Worm (Caenorhabditis elegans) whole organism, early embryonic: ENCODE results near the gene ugt-53.

Experiments
- B0310.2 ChIP-seq: sonication (generic microtip); optimal IDR thresholded peaks from 2 replicates; lab custom pipeline; 2016; ENCODE audit warnings: mild to moderate bottlenecking, missing genetic modification characterization, missing compliant biosample characterization
- F13C5.2 ChIP-seq: sonication (generic microtip); optimal IDR thresholded peaks from 2 replicates; lab custom pipeline; 2017; ENCODE audit warnings: mild to moderate bottlenecking, missing genetic modification characterization, inconsistent platforms, missing compliant biosample characterization
- aly-1 ChIP-seq: sonication (generic microtip); optimal IDR thresholded peaks from 2 replicates; lab custom pipeline; 2016; ENCODE audit warnings: missing genetic modification characterization, missing compliant biosample characterization
- ama-1 ChIP-seq: fragments of 150-350 bp; optimal IDR thresholded peaks from 2 replicates; lab custom pipeline; 2014
- ceh-13 ChIP-seq: fragments of 200-800 bp; sonication (Bioruptor generic); optimal IDR thresholded peaks from 2 replicates; lab custom pipeline; 2018; ENCODE audit warnings: mild to moderate bottlenecking, missing genetic modification characterization, missing compliant biosample characterization
- ceh-36 ChIP-seq: sonication (generic microtip); optimal IDR thresholded peaks from 2 replicates; lab custom pipeline; 2016; ENCODE audit warnings: missing genetic modification characterization, inconsistent platforms, missing compliant biosample characterization
- ets-7 ChIP-seq: sonication (generic microtip); optimal IDR thresholded peaks from 2 replicates; lab custom pipeline; 2016; ENCODE audit warnings: missing genotype, missing genetic modification characterization, missing compliant biosample characterization
- flt-1 ChIP-seq: fragments of 200-800 bp; sonication (Bioruptor generic); IDR thresholded peaks from 2 replicates; pipeline ENCODE4 v1.3.6; 2022; ENCODE audit warnings: missing genetic modification characterization, missing compliant biosample characterization
- hmbx-1 ChIP-seq: sonication (generic microtip); optimal IDR thresholded peaks from 2 replicates; lab custom pipeline; 2016; ENCODE audit warnings: mild to moderate bottlenecking, missing genetic modification characterization, missing compliant biosample characterization
- hmg-4 ChIP-seq: fragments of 200-800 bp; sonication (Bioruptor generic); optimal IDR thresholded peaks from 2 replicates; lab custom pipeline; 2018; ENCODE audit warnings: mild to moderate bottlenecking, missing genetic modification characterization, missing compliant biosample characterization
- hnd-1 ChIP-seq: sonication (generic microtip); optimal IDR thresholded peaks from 2 replicates; lab custom pipeline; 2016; ENCODE audit warnings: missing genetic modification characterization, missing compliant biosample characterization
- pes-1 ChIP-seq: fragments of 200-800 bp; sonication (Bioruptor generic); IDR thresholded peaks from 2 replicates; pipeline ENCODE4 v1.3.6; 2022; ENCODE audit warnings: missing genetic modification reagents, missing genetic modification characterization, missing compliant biosample characterization
- scrt-1 ChIP-seq: fragments of 200-800 bp; sonication (Bioruptor generic); IDR thresholded peaks from 2 replicates; pipeline ENCODE4 v1.3.6; 2022; ENCODE audit warnings: missing genetic modification characterization, missing compliant biosample characterization
- sea-1 ChIP-seq: fragments of 200-800 bp; sonication (Bioruptor generic); conservative IDR thresholded peaks from 2 replicates; pipeline ENCODE4 v1.3.6; 2022; ENCODE audit warnings: missing genetic modification characterization, missing compliant biosample characterization
- tbx-11 ChIP-seq: fragments of 200-800 bp; sonication (Bioruptor generic); IDR thresholded peaks from 2 replicates; pipeline ENCODE4 v1.3.6; 2022; ENCODE audit warnings: missing genetic modification characterization, missing compliant biosample characterization
- tbx-37 ChIP-seq: fragments of 200-800 bp; sonication (Bioruptor generic); conservative IDR thresholded peaks from 2 replicates; pipeline ENCODE4 v1.3.6; 2022; ENCODE audit warnings: missing genetic modification reagents, missing genetic modification characterization, missing compliant biosample characterization
- tra-4 ChIP-seq: sonication (generic microtip); optimal IDR thresholded peaks from 2 replicates; lab custom pipeline; 2017; ENCODE audit warnings: missing genetic modification characterization, missing compliant biosample characterization

The ugt-53 gene

ce11 chrV:2849071-2849470, at the start of gene ugt-53:
ugt-53 (plus strand) TSS chrV:2849343.
- TF ChIP-seq ceh-13 (GFP tag; lab: Kevin White, UChicago) = no peak

- TF ChIP-seq tbx-11 = no peak
- TF ChIP-seq scrt-1 (GFP tag; lab: Robert Waterston, UW) = no peak
- no peak for TF ChIP-seq ceh-13 (GFP tag; lab: Kevin White, UChicago)
- TF ChIP-seq pes-1 = no peak
- no peak for TF ChIP-seq ama-1
- TF ChIP-seq hmg-4 (GFP tag; lab: Kevin White, UChicago) = no peak
- TF ChIP-seq ets-7 (tag; lab: Kevin White, UChicago) = no peak
- TF ChIP-seq B0310.2 = no peak
- TF ChIP-seq hmbx-1 (tag; lab: Kevin White, UChicago) = no peak
- no peak for TF ChIP-seq hnd-1 (tag; lab: Kevin White, UChicago)
- no peak for TF ChIP-seq aly-1
- no peak for TF ChIP-seq tbx-37 (GFP tag; lab: Robert Waterston, UW)
- TF ChIP-seq ceh-36 (tag; lab: Kevin White, UChicago) = no peak
- TF ChIP-seq sea-1 (GFP tag; lab: Robert Waterston, UW) = no peak
- TF ChIP-seq flt-1 = no peak
- no peak for TF ChIP-seq tra-4
- TF ChIP-seq F13C5.2 (tag; lab: Kevin White, UChicago) = no peak
Observed at ce11 chrV:2800676-2801075, 48.5 kb upstream of the ugt-53 start.

- TF ChIP-seq tra-4 = no peak
- no peak for TF ChIP-seq tbx-11
- no peak for TF ChIP-seq B0310.2
- no peak for TF ChIP-seq scrt-1 (GFP tag; lab: Robert Waterston, UW)
- no peak for TF ChIP-seq hnd-1 (tag; lab: Kevin White, UChicago)
- TF ChIP-seq pes-1 = no peak
- no peak for TF ChIP-seq tbx-37 (GFP tag; lab: Robert Waterston, UW)
- no peak for TF ChIP-seq aly-1
- no peak for TF ChIP-seq hmg-4 (GFP tag; lab: Kevin White, UChicago)
Observed at ce11 chrV:2801955-2802354, 47.2 kb upstream of the ugt-53 start.

ce11 chrV:2803258-2803657, 45.9 kb upstream of the ugt-53 start:
- no peak for TF ChIP-seq tra-4
- no peak for TF ChIP-seq sea-1 (GFP tag; lab: Robert Waterston, UW)
- TF ChIP-seq tbx-37 (GFP tag; lab: Robert Waterston, UW) = no peak
- TF ChIP-seq ceh-13 (GFP tag; lab: Kevin White, UChicago) = no peak
- no peak for TF ChIP-seq hmbx-1 (tag; lab: Kevin White, UChicago)
- TF ChIP-seq ceh-36 (tag; lab: Kevin White, UChicago) = no peak
- TF ChIP-seq flt-1 = no peak
- no peak for TF ChIP-seq F13C5.2 (tag; lab: Kevin White, UChicago)
- TF ChIP-seq hnd-1 (tag; lab: Kevin White, UChicago) = no peak
- no peak for TF ChIP-seq pes-1
- TF ChIP-seq hmg-4 (GFP tag; lab: Kevin White, UChicago) = no peak
- no peak for TF ChIP-seq scrt-1 (GFP tag; lab: Robert Waterston, UW)
- TF ChIP-seq aly-1 = no peak
- TF ChIP-seq B0310.2 = no peak
- no peak for TF ChIP-seq ama-1
- TF ChIP-seq ets-7 (tag; lab: Kevin White, UChicago) = no peak
- no peak for TF ChIP-seq tbx-11

ce11 chrV:2807760-2808159, 41.4 kb upstream of the ugt-53 start, which contains the start of gene ketn-1:
ketn-1 (minus strand) TSS chrV:2807860.
- no peak for TF ChIP-seq ceh-13 (GFP tag; lab: Kevin White, UChicago)
- TF ChIP-seq hmg-4 (GFP tag; lab: Kevin White, UChicago) = no peak
- no peak for TF ChIP-seq pes-1

- TF ChIP-seq ama-1 = no peak
- TF ChIP-seq B0310.2 = no peak
- TF ChIP-seq ets-7 (tag; lab: Kevin White, UChicago) = no peak
- TF ChIP-seq hnd-1 (tag; lab: Kevin White, UChicago) = no peak
- TF ChIP-seq ceh-36 (tag; lab: Kevin White, UChicago) = no peak
- no peak for TF ChIP-seq scrt-1 (GFP tag; lab: Robert Waterston, UW)
Observed at ce11 chrV:2809443-2809842, 39.7 kb upstream of the ugt-53 start.

- TF ChIP-seq B0310.2 (no peak), hmg-4 (GFP tag; lab: Kevin White, UChicago) (no peak), ceh-13 (GFP tag; lab: Kevin White, UChicago) (no peak), ets-7 (tag; lab: Kevin White, UChicago) (no peak), scrt-1 (GFP tag; lab: Robert Waterston, UW) (no peak), aly-1 (no peak), hnd-1 (tag; lab: Kevin White, UChicago) (no peak), sea-1 (GFP tag; lab: Robert Waterston, UW) (no peak), ceh-36 (tag; lab: Kevin White, UChicago) (no peak), F13C5.2 (tag; lab: Kevin White, UChicago) (no peak)
Observed at ce11 chrV:2810164-2810563, 39.0 kb upstream of the ugt-53 start, which contains the start of gene F54E2.1. F54E2.1 (plus strand) TSS chrV:2810398.

- no peak for TF ChIP-seq sea-1 (GFP tag; lab: Robert Waterston, UW)
- no peak for TF ChIP-seq ceh-13 (GFP tag; lab: Kevin White, UChicago)
- no peak for TF ChIP-seq hmbx-1 (tag; lab: Kevin White, UChicago)
- no peak for TF ChIP-seq tra-4
- no peak for TF ChIP-seq tbx-11
- no peak for TF ChIP-seq tbx-37 (GFP tag; lab: Robert Waterston, UW)
- no peak for TF ChIP-seq ets-7 (tag; lab: Kevin White, UChicago)
- no peak for TF ChIP-seq ceh-36 (tag; lab: Kevin White, UChicago)
- TF ChIP-seq flt-1 = no peak
- no peak for TF ChIP-seq F13C5.2 (tag; lab: Kevin White, UChicago)
- no peak for TF ChIP-seq aly-1
- TF ChIP-seq pes-1 = no peak
- TF ChIP-seq ama-1 = no peak
- no peak for TF ChIP-seq hmg-4 (GFP tag; lab: Kevin White, UChicago)
- no peak for TF ChIP-seq hnd-1 (tag; lab: Kevin White, UChicago)
- no peak for TF ChIP-seq B0310.2
- no peak for TF ChIP-seq scrt-1 (GFP tag; lab: Robert Waterston, UW)
Observed at ce11 chrV:2813856-2814255, 35.3 kb upstream of the ugt-53 start, which contains the start of gene F54E2.9. F54E2.9 (minus strand) TSS chrV:2813987.
